Fruit fly (Drosophila melanogaster) whole organism, wandering third instar larva: ENCODE data around the gene hth.

ENCODE experiments used
- Abd-B ChIP-seq: fragments of >200 bp; optimal IDR thresholded peaks from 2 replicates; lab custom pipeline; 2017; ENCODE audit warnings: missing biosample characterization, missing genetic modification characterization
- Hr78 ChIP-seq: fragments of >200 bp; optimal IDR thresholded peaks from 2 replicates; lab custom pipeline; 2017; ENCODE audit warnings: missing biosample characterization, missing genetic modification characterization
- br ChIP-seq: fragments of 200-800 bp; sonication (Bioruptor generic); optimal IDR thresholded peaks from 2 replicates; lab custom pipeline; 2016; ENCODE audit warnings: missing biosample characterization, missing genetic modification characterization
- dsf ChIP-seq: sonication (Bioruptor generic); optimal IDR thresholded peaks from 2 replicates; lab custom pipeline; 2016; ENCODE audit warnings: missing biosample characterization, missing genetic modification characterization, borderline replicate concordance
- h ChIP-seq: fragments of 200-800 bp; sonication (Bioruptor generic); optimal IDR thresholded peaks from 3 replicates; lab custom pipeline; 2016; ENCODE audit warnings: missing biosample characterization, mild to moderate bottlenecking, missing genetic modification characterization
- psq ChIP-seq: fragments of 200-800 bp; sonication (Bioruptor generic); optimal IDR thresholded peaks from 3 replicates; lab custom pipeline; 2017; ENCODE audit warnings: missing biosample characterization, mild to moderate bottlenecking, missing genetic modification characterization, moderate library complexity
- rgr ChIP-seq: fragments of 200-800 bp; sonication (Bioruptor generic); optimal IDR thresholded peaks from 3 replicates; lab custom pipeline; 2016; ENCODE audit warnings: missing biosample characterization, mild to moderate bottlenecking, missing genetic modification characterization

dm6 chr3R:10466299-10466698 is 173.1 kb downstream of the hth start:
- peak; percentile 63 for TF ChIP-seq rgr (GFP tag; lab: Kevin White, UChicago)
- no peak for TF ChIP-seq dsf (GFP tag; lab: Kevin White, UChicago)
- peak; percentile 57 for TF ChIP-seq br (GFP tag; lab: Kevin White, UChicago)
- TF ChIP-seq Abd-B, result no peak
- TF ChIP-seq psq (GFP tag; lab: Kevin White, UChicago), result peak; percentile 53
- TF ChIP-seq Hr78, result no peak
- peak; percentile 79 for TF ChIP-seq h (GFP tag; lab: Kevin White, UChicago)
